Fruit fly (Drosophila melanogaster): ENCODE data around the gene CG17193.

DNA sequence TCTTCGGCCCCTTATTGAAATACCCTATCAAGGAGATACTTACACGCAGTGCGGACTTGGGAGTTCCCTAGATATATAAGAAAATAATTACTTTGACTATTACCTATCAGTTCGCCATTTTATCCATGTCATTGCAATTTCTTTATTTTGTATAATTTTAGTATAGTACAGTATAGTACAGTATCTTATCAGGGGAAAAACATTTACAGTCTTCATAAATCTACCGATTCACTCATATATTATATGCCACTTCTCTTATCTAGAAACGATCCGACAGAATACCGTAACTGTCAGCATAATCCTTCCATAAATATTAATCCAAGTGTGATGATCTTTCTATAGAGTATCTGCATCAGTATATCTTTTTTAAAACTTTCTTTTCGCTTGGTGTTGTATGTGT is 59.5 kb downstream of the CG17193 start:
- TF ChIP-seq usp (GFP tag; optimal IDR thresholded peaks at IDR 0.05) (no peak), CG9705 (GFP tag; optimal IDR thresholded peaks at IDR 0.05) (no peak)

Measured in whole organism, wandering third instar larva.